Worm (Caenorhabditis elegans): ENCODE results near the gene M151.2.

The M151.2 gene

DNA sequence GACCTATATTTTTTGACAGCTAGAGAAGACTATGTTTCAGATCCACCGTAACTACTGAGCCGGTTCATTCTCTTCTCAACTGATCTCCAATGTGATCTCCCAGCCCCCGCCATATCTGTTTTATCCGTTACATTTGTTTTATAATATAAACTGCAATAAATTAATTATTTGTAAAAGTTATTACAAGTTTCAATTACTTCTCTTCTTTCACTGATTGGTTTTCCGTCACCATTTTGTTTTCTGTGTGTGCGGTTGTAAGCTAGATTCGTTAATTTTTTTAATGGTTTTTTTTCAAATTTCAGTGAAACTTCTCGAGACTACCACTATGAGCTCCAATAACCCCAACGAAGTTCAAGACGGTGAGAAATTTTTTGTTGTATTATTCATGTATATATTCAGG is at the start of gene M151.2:
Gene M151.2 (plus strand): TSS at position 301 of the 400 bp plus-strand sequence.
- TF ChIP-seq flt-1 (GFP tag; IDR thresholded peaks at IDR 0.05) = no peak
- TF ChIP-seq T22C8.4 (GFP tag; IDR thresholded peaks at IDR 0.05) = no peak
- no peak for TF ChIP-seq tab-1 (GFP tag; IDR thresholded peaks at IDR 0.05)
- no peak for TF ChIP-seq cog-1 (tag; optimal IDR thresholded peaks at IDR 0.05)
- no peak for TF ChIP-seq ref-1 (GFP tag; conservative IDR thresholded peaks at IDR 0.05)
- TF ChIP-seq klf-2 (GFP tag; conservative IDR thresholded peaks at IDR 0.05) = no peak
- TF ChIP-seq ztf-29 (GFP tag; IDR thresholded peaks at IDR 0.05) = no peak
- TF ChIP-seq med-1 (GFP tag; optimal IDR thresholded peaks at IDR 0.05; ENCODE audit: insufficient read depth) = no peak

DNA sequence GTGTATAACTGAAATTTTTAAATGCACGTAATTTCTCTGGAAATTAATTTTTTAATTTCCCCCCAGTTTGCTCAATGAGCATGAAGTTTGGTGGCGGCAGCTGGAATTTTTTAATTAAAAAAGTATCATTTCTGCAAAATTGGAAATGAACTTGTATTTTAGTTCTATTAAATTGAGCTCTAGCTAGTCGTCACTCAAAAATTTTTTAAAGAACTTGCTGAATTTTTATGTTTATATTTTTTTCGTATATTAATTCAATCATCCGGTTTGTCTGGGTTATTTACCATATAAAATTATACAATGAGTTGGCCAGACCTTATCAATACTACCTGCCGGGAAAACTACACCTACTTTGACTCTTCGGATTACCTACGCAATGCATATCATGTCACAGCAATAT is 49.2 kb upstream of the M151.2 start, which contains the start of gene srh-59:
Gene srh-59 (plus strand): TSS at position 301 of the 400 bp plus-strand sequence.
- TF ChIP-seq tab-1 (GFP tag; IDR thresholded peaks at IDR 0.05) = no peak
- TF ChIP-seq ztf-23 (GFP tag; IDR thresholded peaks at IDR 0.05) = no peak
- TF ChIP-seq cog-1 (tag; optimal IDR thresholded peaks at IDR 0.05) = no peak
- no peak for TF ChIP-seq ref-1 (GFP tag; conservative IDR thresholded peaks at IDR 0.05)
- TF ChIP-seq flt-1 (GFP tag; IDR thresholded peaks at IDR 0.05) = no peak
- no peak for TF ChIP-seq ztf-29 (GFP tag; IDR thresholded peaks at IDR 0.05)
- TF ChIP-seq klf-2 (GFP tag; conservative IDR thresholded peaks at IDR 0.05) = no peak
- TF ChIP-seq med-1 (GFP tag; optimal IDR thresholded peaks at IDR 0.05; ENCODE audit: insufficient read depth) = no peak
- no peak for TF ChIP-seq T22C8.4 (GFP tag; IDR thresholded peaks at IDR 0.05)

DNA sequence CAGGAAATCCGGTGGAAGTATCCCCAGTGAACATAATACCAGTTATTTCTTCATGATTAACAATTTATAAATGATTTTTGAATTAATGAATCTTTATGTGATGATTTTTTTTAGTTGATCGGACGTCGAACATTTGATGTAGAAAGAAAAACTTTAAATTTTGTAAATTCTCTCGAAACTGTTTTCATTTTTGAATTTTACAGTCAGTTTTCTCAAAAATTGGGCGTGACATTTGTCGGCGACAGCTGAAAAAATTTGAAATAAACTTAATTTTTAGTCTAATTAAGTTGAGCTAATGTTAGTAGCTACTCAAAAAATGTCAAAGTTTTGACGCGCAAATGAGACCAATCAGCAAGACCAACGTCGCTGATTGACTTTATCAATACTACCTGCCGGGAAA is 47.5 kb upstream of the M151.2 start, which contains the start of gene srh-60:
Gene srh-60 (plus strand): TSS at position 301 of the 400 bp plus-strand sequence.
- no peak for TF ChIP-seq ztf-29 (GFP tag; IDR thresholded peaks at IDR 0.05)
- no peak for TF ChIP-seq ztf-23 (GFP tag; IDR thresholded peaks at IDR 0.05)
- TF ChIP-seq klf-2 (GFP tag; conservative IDR thresholded peaks at IDR 0.05) = no peak
- TF ChIP-seq tab-1 (GFP tag; IDR thresholded peaks at IDR 0.05) = no peak
- no peak for TF ChIP-seq flt-1 (GFP tag; IDR thresholded peaks at IDR 0.05)
- no peak for TF ChIP-seq T22C8.4 (GFP tag; IDR thresholded peaks at IDR 0.05)
- TF ChIP-seq med-1 (GFP tag; optimal IDR thresholded peaks at IDR 0.05; ENCODE audit: insufficient read depth) = no peak
- TF ChIP-seq ref-1 (GFP tag; conservative IDR thresholded peaks at IDR 0.05) = no peak
- TF ChIP-seq cog-1 (tag; optimal IDR thresholded peaks at IDR 0.05) = no peak

DNA sequence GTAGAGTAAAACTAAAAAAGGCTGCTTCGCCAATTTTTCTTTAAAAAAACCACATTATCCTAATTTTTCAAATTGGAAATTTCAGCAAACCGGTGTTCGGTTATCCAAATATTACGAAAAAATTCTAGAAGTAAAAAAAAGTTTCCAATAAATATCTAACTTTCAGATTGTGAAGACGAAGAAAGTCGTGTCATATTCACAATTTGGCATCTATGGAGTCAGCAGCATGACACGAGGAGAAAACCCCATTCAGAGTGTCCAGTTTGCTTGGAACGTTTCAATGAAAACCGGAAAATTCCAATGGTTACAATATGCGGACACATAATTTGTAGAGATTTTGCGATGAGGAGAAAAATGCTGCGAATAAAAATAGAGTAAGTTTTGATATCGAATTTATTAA is 35.6 kb upstream of the M151.2 start, which contains the start of gene Y49F6A.12:
Gene Y49F6A.12 (plus strand): TSS at position 301 of the 400 bp plus-strand sequence.
- no peak for TF ChIP-seq tab-1 (GFP tag; IDR thresholded peaks at IDR 0.05)
- TF ChIP-seq med-1 (GFP tag; optimal IDR thresholded peaks at IDR 0.05; ENCODE audit: insufficient read depth) = no peak
- no peak for TF ChIP-seq klf-2 (GFP tag; conservative IDR thresholded peaks at IDR 0.05)
- TF ChIP-seq ztf-29 (GFP tag; IDR thresholded peaks at IDR 0.05) = no peak
- no peak for TF ChIP-seq ztf-23 (GFP tag; IDR thresholded peaks at IDR 0.05)

DNA sequence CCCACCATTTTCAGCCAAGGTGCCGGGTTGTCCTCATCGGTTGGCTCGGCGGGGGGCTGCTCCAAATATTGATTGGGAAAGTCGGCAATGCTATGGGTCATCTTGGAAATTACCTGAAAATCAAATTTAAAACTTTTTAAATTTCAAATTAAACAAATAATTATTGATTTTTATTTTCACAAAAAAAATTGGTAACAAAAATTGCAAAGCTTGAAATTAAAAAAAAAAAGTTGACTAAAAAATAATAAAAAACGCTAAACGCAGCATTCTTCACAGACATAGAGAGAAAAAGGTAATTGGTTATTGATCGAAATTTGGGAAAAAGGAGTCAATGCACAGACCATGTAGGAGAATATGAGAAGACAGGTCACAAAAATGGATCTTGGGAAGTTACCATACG is 32.2 kb upstream of the M151.2 start, which contains the start of gene Y49F6A.11:
Gene Y49F6A.11 (minus strand): TSS at position 101 of the 400 bp plus-strand sequence.
- TF ChIP-seq ztf-23 (GFP tag; IDR thresholded peaks at IDR 0.05) (no peak), klf-2 (GFP tag; conservative IDR thresholded peaks at IDR 0.05) (no peak)

DNA sequence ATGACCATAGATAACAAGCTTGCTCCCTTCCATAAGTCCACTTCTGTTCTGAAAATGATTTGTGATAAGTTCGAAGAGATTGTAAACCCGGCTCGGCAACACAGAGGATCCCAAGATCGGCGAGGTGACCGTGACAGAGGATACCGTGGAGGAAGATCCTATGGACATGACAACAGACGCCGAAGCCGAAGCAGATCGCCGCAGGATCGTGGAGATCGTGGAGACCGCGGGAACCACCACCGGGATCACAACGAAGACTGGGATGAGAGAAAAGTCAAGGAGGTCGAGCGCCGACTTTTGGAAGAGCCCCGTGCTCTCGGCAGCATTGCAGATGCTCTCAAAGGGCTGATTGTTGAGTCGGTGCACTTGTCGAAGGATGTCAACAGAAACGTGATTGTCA is 26.3 kb upstream of the M151.2 start:
- TF ChIP-seq tab-1 (GFP tag; IDR thresholded peaks at IDR 0.05) = no peak
- no peak for TF ChIP-seq flt-1 (GFP tag; IDR thresholded peaks at IDR 0.05)
- no peak for TF ChIP-seq med-1 (GFP tag; optimal IDR thresholded peaks at IDR 0.05; ENCODE audit: insufficient read depth)
- TF ChIP-seq T22C8.4 (GFP tag; IDR thresholded peaks at IDR 0.05) = no peak
- no peak for TF ChIP-seq cog-1 (tag; optimal IDR thresholded peaks at IDR 0.05)
- no peak for TF ChIP-seq ref-1 (GFP tag; conservative IDR thresholded peaks at IDR 0.05)
- TF ChIP-seq klf-2 (GFP tag; conservative IDR thresholded peaks at IDR 0.05) = no peak
- TF ChIP-seq ztf-29 (GFP tag; IDR thresholded peaks at IDR 0.05) = no peak

DNA sequence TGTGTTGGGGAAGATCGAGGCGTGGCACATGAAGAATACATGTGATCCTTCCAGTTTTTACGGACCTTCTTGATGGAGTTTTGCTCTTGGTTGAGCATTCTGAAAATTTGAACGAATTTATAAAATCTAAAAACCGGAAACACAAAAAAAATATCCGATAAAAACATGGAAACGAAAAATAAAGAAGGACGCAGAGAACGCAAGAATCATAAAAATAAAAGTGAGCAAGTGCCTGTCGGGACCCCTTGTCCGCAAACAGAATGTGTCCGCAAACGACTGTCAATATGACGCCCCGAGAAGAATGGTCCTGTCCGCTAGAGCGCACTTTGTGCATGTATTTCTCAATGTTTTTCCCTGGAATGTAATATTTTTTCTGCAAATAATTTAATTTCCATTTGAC is 21.1 kb upstream of the M151.2 start, which contains the start of gene Y49F6A.5:
Gene Y49F6A.5 (minus strand): TSS at position 101 of the 400 bp plus-strand sequence.
- TF ChIP-seq flt-1 (GFP tag; IDR thresholded peaks at IDR 0.05) (no peak), cog-1 (tag; optimal IDR thresholded peaks at IDR 0.05) (no peak), ref-1 (GFP tag; conservative IDR thresholded peaks at IDR 0.05) (no peak), ztf-23 (GFP tag; IDR thresholded peaks at IDR 0.05) (no peak), klf-2 (GFP tag; conservative IDR thresholded peaks at IDR 0.05) (no peak), T22C8.4 (GFP tag; IDR thresholded peaks at IDR 0.05) (no peak), tab-1 (GFP tag; IDR thresholded peaks at IDR 0.05) (no peak), med-1 (GFP tag; optimal IDR thresholded peaks at IDR 0.05; ENCODE audit: insufficient read depth) (no peak)

DNA sequence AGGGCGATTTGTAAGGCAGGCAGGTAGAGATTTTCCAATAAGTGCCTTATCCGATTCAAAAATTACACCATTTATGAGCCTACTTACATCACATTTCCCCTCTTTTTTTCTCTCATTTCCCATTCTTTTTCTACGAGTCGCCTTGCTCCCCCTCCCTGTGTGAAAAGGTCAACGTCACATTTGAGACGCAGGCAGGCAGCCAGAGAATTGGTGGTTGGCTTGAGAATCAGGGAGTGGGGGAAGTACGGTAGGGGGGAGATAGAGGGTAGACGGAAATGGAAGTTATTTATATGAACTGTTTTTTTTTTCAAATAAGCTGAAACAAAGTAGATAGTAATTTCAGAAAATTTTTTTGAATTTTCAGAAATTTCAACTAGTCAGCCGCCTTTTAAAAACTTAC is 14.3 kb upstream of the M151.2 start:
- TF ChIP-seq med-1 (GFP tag; optimal IDR thresholded peaks at IDR 0.05; ENCODE audit: insufficient read depth) (no peak), T22C8.4 (GFP tag; IDR thresholded peaks at IDR 0.05) (no peak), ref-1 (GFP tag; conservative IDR thresholded peaks at IDR 0.05) (no peak), cog-1 (tag; optimal IDR thresholded peaks at IDR 0.05) (no peak), ztf-23 (GFP tag; IDR thresholded peaks at IDR 0.05) (no peak), tab-1 (GFP tag; IDR thresholded peaks at IDR 0.05) (no peak), ztf-29 (GFP tag; IDR thresholded peaks at IDR 0.05) (no peak), flt-1 (GFP tag; IDR thresholded peaks at IDR 0.05) (no peak), klf-2 (GFP tag; conservative IDR thresholded peaks at IDR 0.05) (no peak)

DNA sequence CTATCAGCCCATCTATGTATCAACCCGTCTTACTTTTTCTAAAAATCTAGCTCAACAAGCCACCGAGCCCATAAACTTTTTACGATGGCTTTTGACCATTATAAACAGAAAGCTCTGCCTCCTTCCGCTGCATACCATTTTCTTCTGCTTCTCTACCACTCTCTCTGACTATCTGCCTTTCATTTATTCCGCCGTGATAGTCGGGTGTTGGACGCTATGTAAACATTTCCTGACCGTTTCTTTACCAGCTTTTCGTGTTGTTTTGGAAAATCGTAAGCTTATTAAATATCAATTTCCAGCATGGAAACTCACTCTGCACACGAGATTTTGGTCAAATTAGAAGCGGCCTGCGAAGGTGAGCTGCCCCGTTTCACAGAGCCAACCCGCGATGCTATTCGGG is 13.4 kb upstream of the M151.2 start, which contains the start of gene F40E12.1:
Gene F40E12.1 (plus strand): TSS at position 301 of the 400 bp plus-strand sequence.
- TF ChIP-seq cog-1 (tag; optimal IDR thresholded peaks at IDR 0.05) = no peak
- TF ChIP-seq ztf-23 (GFP tag; IDR thresholded peaks at IDR 0.05) = no peak
- no peak for TF ChIP-seq med-1 (GFP tag; optimal IDR thresholded peaks at IDR 0.05; ENCODE audit: insufficient read depth)
- TF ChIP-seq T22C8.4 (GFP tag; IDR thresholded peaks at IDR 0.05) = no peak
- no peak for TF ChIP-seq tab-1 (GFP tag; IDR thresholded peaks at IDR 0.05)
- TF ChIP-seq ztf-29 (GFP tag; IDR thresholded peaks at IDR 0.05) = no peak
- no peak for TF ChIP-seq klf-2 (GFP tag; conservative IDR thresholded peaks at IDR 0.05)
- no peak for TF ChIP-seq flt-1 (GFP tag; IDR thresholded peaks at IDR 0.05)
- no peak for TF ChIP-seq ref-1 (GFP tag; conservative IDR thresholded peaks at IDR 0.05)

DNA sequence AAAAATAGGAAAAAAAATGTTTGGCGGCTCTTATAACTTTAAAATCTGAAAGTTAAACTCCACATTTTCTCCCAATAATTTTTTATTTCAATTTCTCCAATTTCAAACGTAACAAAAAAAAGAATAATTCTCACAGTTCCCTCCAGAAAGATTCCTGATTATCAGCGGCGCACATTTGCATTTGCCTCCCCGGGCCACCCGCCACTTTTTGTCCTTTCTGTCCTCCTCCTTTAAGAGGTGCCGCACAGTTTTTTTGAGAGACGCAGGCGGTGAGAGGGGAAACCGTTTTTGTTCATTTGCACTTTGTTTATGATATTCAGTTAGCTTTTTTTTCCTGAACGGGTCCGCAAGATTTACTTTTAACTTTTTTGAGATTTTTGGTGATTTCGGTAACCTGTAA is 10.0 kb upstream of the M151.2 start:
- TF ChIP-seq flt-1 (GFP tag; IDR thresholded peaks at IDR 0.05) (no peak), cog-1 (tag; optimal IDR thresholded peaks at IDR 0.05) (no peak), tab-1 (GFP tag; IDR thresholded peaks at IDR 0.05) (no peak), med-1 (GFP tag; optimal IDR thresholded peaks at IDR 0.05; ENCODE audit: insufficient read depth) (no peak), ref-1 (GFP tag; conservative IDR thresholded peaks at IDR 0.05) (no peak), ztf-23 (GFP tag; IDR thresholded peaks at IDR 0.05) (no peak), ztf-29 (GFP tag; IDR thresholded peaks at IDR 0.05) (no peak), klf-2 (GFP tag; conservative IDR thresholded peaks at IDR 0.05) (no peak), T22C8.4 (GFP tag; IDR thresholded peaks at IDR 0.05) (no peak)
